Worm (Caenorhabditis elegans) whole organism, L1 larva: ENCODE results near the gene hpo-26.

Experiments used
- alr-1 ChIP-seq: fragments of 200-800 bp; sonication (Bioruptor generic); optimal IDR thresholded peaks from 2 replicates; lab custom pipeline; 2018; ENCODE audit warnings: borderline replicate concordance, mild to moderate bottlenecking, missing genetic modification characterization, missing compliant biosample characterization
- ama-1 ChIP-seq: fragments of 150-350 bp; optimal IDR thresholded peaks from 2 replicates; lab custom pipeline; 2014
- dpl-1 ChIP-seq, 3 experiments: fragments of 150-350 bp in 2 of 3; sonication (generic microtip) in 1 of 3; optimal IDR thresholded peaks; 2 replicates each; lab custom pipeline; 2014 to 2017; ENCODE audit warnings: missing biosample characterization in 3 of 3, missing genetic modification characterization in 3 of 3, missing genetic modification reagents in 3 of 3
- elt-3 ChIP-seq, 6 experiments: fragments of 150-350 bp in 1 of 6; sonication (generic microtip); optimal IDR thresholded peaks; 2 replicates each; lab custom pipeline; 2017 to 2018; ENCODE audit warnings: missing biosample characterization in 6 of 6, missing genetic modification characterization in 6 of 6, inconsistent platforms in 1 of 6
- grh-1 ChIP-seq: fragments of 200-800 bp; sonication (Bioruptor generic); IDR thresholded peaks from 2 replicates; pipeline ENCODE4 v1.3.6; 2022; ENCODE audit warnings: missing genetic modification reagents, missing genetic modification characterization, missing compliant biosample characterization
- isw-1 ChIP-seq: fragments of 200-800 bp; sonication (Bioruptor generic); IDR thresholded peaks from 2 replicates; pipeline ENCODE4 v1.3.6; 2022; ENCODE audit warnings: missing genetic modification characterization, missing compliant biosample characterization
- lir-3 ChIP-seq: sonication (generic microtip); optimal IDR thresholded peaks from 2 replicates; lab custom pipeline; 2016; ENCODE audit warnings: mild to moderate bottlenecking, missing genetic modification characterization, moderate library complexity, missing compliant biosample characterization; ENCODE audit not compliant: poor library complexity
- lsy-2 ChIP-seq, 2 experiments: fragments of 150-350 bp; optimal IDR thresholded peaks; 2 replicates each; lab custom pipeline; 2014; ENCODE audit warnings: missing biosample characterization in 2 of 2, missing genetic modification characterization in 2 of 2
- nhr-11 ChIP-seq: fragments of 150-350 bp; optimal IDR thresholded peaks from 2 replicates; lab custom pipeline; 2014; ENCODE audit warnings: missing biosample characterization, missing genetic modification characterization
- pqm-1 ChIP-seq: sonication (generic microtip); optimal IDR thresholded peaks from 3 replicates; lab custom pipeline; 2017; ENCODE audit warnings: missing biosample characterization, missing genetic modification characterization
- zag-1 ChIP-seq: fragments of 150-350 bp; optimal IDR thresholded peaks from 2 replicates; lab custom pipeline; 2014; ENCODE audit warnings: missing biosample characterization, missing genetic modification characterization
- ztf-4 ChIP-seq: fragments of 150-350 bp; optimal IDR thresholded peaks from 2 replicates; lab custom pipeline; 2014; ENCODE audit warnings: missing biosample characterization, missing genetic modification characterization

- TF ChIP-seq ztf-4 (tag; lab: Kevin White, UChicago) (no peak), grh-1 (GFP tag; lab: Robert Waterston, UW) (no peak), isw-1 (GFP tag; lab: Robert Waterston, UW) (no peak), elt-3 (tag; optimal IDR thresholded peaks at IDR 0.05; lab: Kevin White, UChicago) (no peak), alr-1 (tag; lab: Kevin White, UChicago) (no peak), zag-1 (no peak), ama-1 (lab: Kevin White, UChicago) (no peak), lir-3 (tag; lab: Kevin White, UChicago) (no peak), pqm-1 (tag; lab: Kevin White, UChicago) (no peak), lsy-2 (tag; optimal IDR thresholded peaks at IDR 0.05; lab: Kevin White, UChicago) (no peak), nhr-11 (tag; lab: Kevin White, UChicago) (no peak), dpl-1 (GFP tag; optimal IDR thresholded peaks at IDR 0.05; lab: Kevin White, UChicago) (no peak)
Observed at ce11 chrV:6487878-6488277, 45.0 kb downstream of the hpo-26 start.
